Worm (Caenorhabditis elegans): ENCODE results near the gene str-205.

str-205 gene

DNA sequence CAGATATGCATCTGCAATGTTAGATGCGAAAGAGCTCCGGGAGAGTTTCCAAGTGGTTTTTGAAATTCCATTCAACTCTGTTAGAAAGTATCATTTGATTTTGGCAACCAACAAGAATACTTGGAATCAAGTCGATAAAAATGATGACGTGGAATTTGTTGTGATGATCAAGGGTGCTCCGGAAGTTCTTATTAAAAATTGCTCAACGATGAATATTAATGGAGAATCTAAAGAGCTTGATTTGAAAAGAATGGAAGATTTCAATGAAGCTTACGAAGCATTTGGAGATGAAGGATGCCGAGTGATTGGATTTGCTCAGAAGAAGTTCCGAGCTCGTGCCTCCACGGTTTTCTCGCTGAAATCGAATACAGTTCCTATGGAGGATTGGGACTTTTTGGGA lies 7.6 kb upstream of the str-205 start:
- TF ChIP-seq sem-2 (GFP tag; optimal IDR thresholded peaks at IDR 0.05) (no peak), flh-1 (GFP tag; optimal IDR thresholded peaks at IDR 0.05) (no peak), lin-13 (tag; optimal IDR thresholded peaks at IDR 0.05) (no peak), nhr-12 (tag; optimal IDR thresholded peaks at IDR 0.05) (no peak), unc-62 (GFP tag; optimal IDR thresholded peaks at IDR 0.05) (no peak), M03D4.4 (tag; optimal IDR thresholded peaks at IDR 0.05) (no peak), pha-4 (tag; optimal IDR thresholded peaks at IDR 0.05) (no peak), tbx-8 (GFP tag; optimal IDR thresholded peaks at IDR 0.05) (no peak), nhr-76 (tag; optimal IDR thresholded peaks at IDR 0.05) (no peak), ces-1 (GFP tag; optimal IDR thresholded peaks at IDR 0.05) (no peak), drap-1 (GFP tag; optimal IDR thresholded peaks at IDR 0.05) (no peak), blmp-1 (tag; optimal IDR thresholded peaks at IDR 0.05) (no peak), elt-3 (tag; optimal IDR thresholded peaks at IDR 0.05) (no peak), snpc-4 (tag; optimal IDR thresholded peaks at IDR 0.05) (no peak), bed-3 (GFP tag; optimal IDR thresholded peaks at IDR 0.05) (no peak)

DNA sequence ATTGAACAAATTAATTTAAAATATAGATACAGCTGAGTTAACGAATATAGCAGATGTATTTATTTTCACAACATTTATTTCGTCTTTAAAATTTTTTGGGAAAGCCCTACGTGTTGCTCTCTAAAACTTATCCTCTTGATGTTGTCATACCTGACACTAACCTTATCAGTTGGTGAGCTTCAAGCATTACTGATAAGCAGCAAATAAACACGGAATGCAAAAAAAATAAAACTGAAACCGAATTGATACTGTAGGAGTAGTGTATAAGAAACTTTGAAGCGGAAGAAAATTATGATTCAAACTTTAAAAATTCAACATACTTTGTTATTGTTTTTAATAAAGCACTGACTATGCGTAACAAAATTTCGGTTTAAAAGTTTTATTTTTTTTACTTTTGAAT lies 5.4 kb upstream of the str-205 start:
- TF ChIP-seq mls-2 (tag; optimal IDR thresholded peaks at IDR 0.05) = no peak
- no peak for TF ChIP-seq lsy-2 (tag; optimal IDR thresholded peaks at IDR 0.05)
- no peak for TF ChIP-seq ztf-11 (tag; optimal IDR thresholded peaks at IDR 0.05)
- no peak for TF ChIP-seq elt-3 (tag; optimal IDR thresholded peaks at IDR 0.05)
- TF ChIP-seq unc-62 (GFP tag; optimal IDR thresholded peaks at IDR 0.05) = no peak
- TF ChIP-seq bed-3 (GFP tag; optimal IDR thresholded peaks at IDR 0.05) = no peak
- TF ChIP-seq mep-1 (tag; optimal IDR thresholded peaks at IDR 0.05) = no peak
- no peak for TF ChIP-seq mab-5 (tag; optimal IDR thresholded peaks at IDR 0.05)
- no peak for TF ChIP-seq unc-120 (tag; optimal IDR thresholded peaks at IDR 0.05; ENCODE audit: poor library complexity, severe bottlenecking)
- TF ChIP-seq sem-2 (GFP tag; optimal IDR thresholded peaks at IDR 0.05) = no peak
- no peak for TF ChIP-seq hlh-1 (tag; optimal IDR thresholded peaks at IDR 0.05)
- no peak for TF ChIP-seq M03D4.4 (tag; optimal IDR thresholded peaks at IDR 0.05)
- no peak for TF ChIP-seq blmp-1 (tag; optimal IDR thresholded peaks at IDR 0.05)
- no peak for TF ChIP-seq nhr-12 (tag; optimal IDR thresholded peaks at IDR 0.05)
- no peak for TF ChIP-seq sptf-1 (tag; optimal IDR thresholded peaks at IDR 0.05)
- TF ChIP-seq nhr-237 (tag; optimal IDR thresholded peaks at IDR 0.05) = no peak

DNA sequence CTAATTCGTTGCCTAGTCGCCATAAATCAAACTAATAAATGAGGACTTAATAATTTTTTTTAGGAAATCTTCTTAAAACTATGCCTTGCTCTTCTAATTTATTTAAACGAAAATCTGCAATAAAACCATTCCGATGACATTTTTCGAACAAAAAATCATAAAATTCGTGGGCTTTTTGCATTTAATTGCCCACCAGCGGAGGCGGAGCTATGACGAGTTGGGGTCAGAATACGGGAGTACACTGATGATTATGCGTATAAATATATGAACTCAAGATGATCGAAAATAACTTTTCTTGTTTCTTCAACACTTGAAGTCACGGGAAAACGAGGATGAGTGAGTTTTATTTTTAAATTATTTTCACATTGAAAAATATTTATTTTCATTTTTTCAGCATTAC lies 4.7 kb upstream of the str-205 start, which contains the start of gene catp-2:
Gene catp-2, plus strand, starts transcription at position 301 of the 400 bp plus-strand sequence.
- TF ChIP-seq lin-32 (GFP tag; optimal IDR thresholded peaks at IDR 0.05) (no peak), nhr-12 (tag; optimal IDR thresholded peaks at IDR 0.05) (no peak), flh-1 (GFP tag; optimal IDR thresholded peaks at IDR 0.05) (no peak)

DNA sequence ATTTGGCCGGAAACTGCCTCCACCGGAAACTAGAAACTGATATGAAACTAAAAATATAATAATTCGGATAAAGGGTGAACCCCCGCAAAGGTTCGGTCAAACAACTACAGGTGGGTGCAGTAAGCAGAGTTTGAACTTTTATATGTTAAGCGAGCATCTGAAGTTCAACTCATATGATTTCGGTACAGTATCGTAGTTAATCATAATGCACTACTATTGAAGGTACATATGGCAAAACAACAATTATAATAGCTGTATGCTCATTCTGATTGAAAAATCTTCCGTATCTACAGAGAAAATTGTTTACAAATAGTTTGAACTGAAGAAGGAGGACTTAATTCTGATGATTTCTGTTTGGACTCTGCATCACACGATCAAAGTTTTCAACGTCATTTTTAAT lies 3.5 kb upstream of the str-205 start:
- TF ChIP-seq hlh-1 (tag; optimal IDR thresholded peaks at IDR 0.05) = no peak
- TF ChIP-seq elt-1 (tag; optimal IDR thresholded peaks at IDR 0.05; ENCODE audit: borderline replicate concordance, insufficient read depth) = no peak
- no peak for TF ChIP-seq nhr-237 (tag; optimal IDR thresholded peaks at IDR 0.05)

DNA sequence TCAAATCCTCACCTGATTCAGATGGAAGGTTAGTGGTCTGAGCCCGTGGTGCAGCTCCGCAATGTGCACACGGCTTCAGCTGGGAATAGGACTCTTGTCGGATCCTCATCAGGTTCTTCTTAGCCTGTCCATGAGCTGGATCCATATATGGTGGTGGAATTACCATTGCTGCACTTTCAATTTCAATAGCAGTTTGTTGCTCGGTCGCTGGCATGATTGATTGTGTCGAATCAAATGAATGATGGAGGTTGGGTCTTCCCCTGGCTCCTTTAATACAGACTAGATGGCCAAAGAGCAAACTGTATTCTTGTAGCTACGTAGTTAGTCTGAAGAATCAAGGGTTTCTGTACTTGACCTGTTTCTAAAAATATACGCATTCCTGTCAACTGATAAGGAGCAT lies 3.1 kb upstream of the str-205 start, which contains the start of gene C02E7.10:
Gene C02E7.10, minus strand, starts transcription at position 232 of the 400 bp plus-strand sequence.
- no peak for TF ChIP-seq unc-39 (tag; optimal IDR thresholded peaks at IDR 0.05)
- TF ChIP-seq ham-2 (GFP tag; optimal IDR thresholded peaks at IDR 0.05) = no peak

DNA sequence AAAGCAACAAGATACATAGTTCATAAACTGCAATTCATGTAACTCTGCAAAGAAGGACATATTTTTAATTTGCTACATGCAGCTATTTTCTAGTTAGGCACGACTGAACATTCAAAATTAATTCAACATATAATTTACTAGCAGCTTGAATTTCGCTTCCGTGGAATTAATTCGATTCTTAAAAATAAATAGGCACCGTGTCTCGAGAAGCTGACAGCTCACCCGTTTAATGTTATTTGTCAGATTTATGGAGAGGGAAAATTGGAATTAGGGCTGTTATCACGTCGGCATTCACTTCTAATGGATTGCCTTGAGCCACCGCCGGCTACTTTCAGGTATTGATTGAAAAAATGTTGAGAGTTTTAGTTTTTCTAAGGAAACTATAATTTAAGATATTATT lies 3.4 kb downstream of the str-205 start, which contains the start of gene srh-21:
Gene srh-21, plus strand, starts transcription at position 301 of the 400 bp plus-strand sequence.
- no peak for TF ChIP-seq nhr-28 (tag; optimal IDR thresholded peaks at IDR 0.05)
- no peak for TF ChIP-seq nhr-237 (tag; optimal IDR thresholded peaks at IDR 0.05)

DNA sequence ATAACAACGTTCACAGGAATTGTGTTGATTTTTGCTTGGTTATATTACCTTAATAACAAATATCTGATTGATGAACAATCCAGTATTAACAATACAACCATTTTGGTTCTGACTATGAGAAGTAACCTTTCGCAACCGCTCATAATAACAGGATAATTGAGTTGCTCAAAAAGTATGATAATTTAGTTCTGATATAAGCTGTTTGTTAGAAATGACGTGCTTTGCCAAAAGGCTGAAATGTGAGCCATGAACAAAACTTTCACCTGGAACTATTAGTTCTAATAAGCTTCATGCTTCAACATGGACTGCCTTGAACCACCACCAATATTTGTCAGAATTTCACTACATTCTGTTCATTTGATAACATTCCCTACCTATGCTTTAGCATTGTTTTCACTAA lies 5.1 kb downstream of the str-205 start, which contains the start of gene srh-20:
Gene srh-20, plus strand, starts transcription at position 301 of the 400 bp plus-strand sequence.
- TF ChIP-seq lsy-2 (tag; optimal IDR thresholded peaks at IDR 0.05) = no peak
- no peak for TF ChIP-seq cnd-1 (tag; optimal IDR thresholded peaks at IDR 0.05)
- TF ChIP-seq drap-1 (GFP tag; optimal IDR thresholded peaks at IDR 0.05) = no peak
- TF ChIP-seq unc-39 (tag; optimal IDR thresholded peaks at IDR 0.05) = no peak
- TF ChIP-seq mls-2 (tag; optimal IDR thresholded peaks at IDR 0.05) = no peak
- no peak for TF ChIP-seq pha-4 (tag; optimal IDR thresholded peaks at IDR 0.05)
- no peak for TF ChIP-seq unc-120 (tag; optimal IDR thresholded peaks at IDR 0.05; ENCODE audit: poor library complexity, severe bottlenecking)
- TF ChIP-seq nhr-28 (tag; optimal IDR thresholded peaks at IDR 0.05) = no peak
- no peak for TF ChIP-seq ceh-39 (tag; optimal IDR thresholded peaks at IDR 0.05)
- no peak for TF ChIP-seq nhr-12 (tag; optimal IDR thresholded peaks at IDR 0.05)
- no peak for TF ChIP-seq elt-3 (tag; optimal IDR thresholded peaks at IDR 0.05)
- no peak for TF ChIP-seq ceh-43 (GFP tag; optimal IDR thresholded peaks at IDR 0.05)
- no peak for TF ChIP-seq lin-13 (tag; optimal IDR thresholded peaks at IDR 0.05)
- no peak for TF ChIP-seq hlh-1 (tag; optimal IDR thresholded peaks at IDR 0.05)
- no peak for TF ChIP-seq ztf-11 (tag; optimal IDR thresholded peaks at IDR 0.05)
- no peak for TF ChIP-seq nhr-2 (tag; optimal IDR thresholded peaks at IDR 0.05)
- no peak for TF ChIP-seq ham-2 (GFP tag; optimal IDR thresholded peaks at IDR 0.05)
- no peak for TF ChIP-seq flh-1 (GFP tag; optimal IDR thresholded peaks at IDR 0.05)
